Worm (Caenorhabditis elegans): ENCODE results near the gene kin-16.

DNA sequence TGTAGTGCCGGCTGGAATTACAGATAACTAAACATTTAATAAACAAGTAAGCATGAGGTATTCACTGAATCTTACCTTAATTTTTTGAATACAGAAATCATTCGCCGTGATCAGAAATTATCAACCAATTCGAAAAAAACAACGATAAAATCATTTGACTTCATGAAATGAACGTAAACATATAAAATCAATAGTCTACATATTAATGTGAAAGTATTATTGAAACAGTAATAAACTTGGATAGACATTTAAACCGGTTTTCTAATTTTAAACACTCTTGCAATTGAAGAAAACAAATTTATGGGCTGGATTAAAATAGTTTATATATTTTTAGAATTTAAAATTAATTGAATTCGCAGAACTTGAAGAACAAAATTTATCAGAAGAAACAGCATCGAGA lies 5.9 kb upstream of the kin-16 start, which contains the start of gene chil-16:
- TF ChIP-seq hlh-4 (tag; optimal IDR thresholded peaks at IDR 0.05) (no peak), mab-9 (GFP tag; IDR thresholded peaks at IDR 0.05) (no peak), ama-1 (optimal IDR thresholded peaks at IDR 0.05) (no peak), tbx-2 (tag; optimal IDR thresholded peaks at IDR 0.05) (no peak), skn-1 (tag; optimal IDR thresholded peaks at IDR 0.05) (no peak), nhr-237 (tag; optimal IDR thresholded peaks at IDR 0.05) (no peak), aly-2 (tag; optimal IDR thresholded peaks at IDR 0.05) (no peak), mef-2 (tag; optimal IDR thresholded peaks at IDR 0.05) (no peak), isw-1 (GFP tag; IDR thresholded peaks at IDR 0.05) (no peak)
